Worm (Caenorhabditis elegans) whole organism, L2 larva: ENCODE data around the gene ttr-44.
A peak's percentile ranks its signal among the peaks of the same experiment; 100 is the strongest.

ENCODE experiments used
- C34F6.9 ChIP-seq: fragments of 150-350 bp; optimal IDR thresholded peaks from 2 replicates; lab custom pipeline; 2014; ENCODE audit warnings: missing biosample characterization, missing genetic modification characterization
- R02D3.7 ChIP-seq: fragments of 150-350 bp; optimal IDR thresholded peaks from 2 replicates; lab custom pipeline; 2014; ENCODE audit warnings: missing biosample characterization, missing genetic modification characterization
- alr-1 ChIP-seq: fragments of 150-350 bp; optimal IDR thresholded peaks from 2 replicates; lab custom pipeline; 2014; ENCODE audit warnings: missing biosample characterization, missing genetic modification characterization
- aly-2 ChIP-seq: fragments of 150-350 bp; optimal IDR thresholded peaks from 2 replicates; lab custom pipeline; 2014; ENCODE audit warnings: missing biosample characterization, missing genetic modification characterization
- ama-1 ChIP-seq: fragments of 150-350 bp; optimal IDR thresholded peaks from 2 replicates; lab custom pipeline; 2018; ENCODE audit warnings: inconsistent platforms
- blmp-1 ChIP-seq: sonication (generic microtip); optimal IDR thresholded peaks from 2 replicates; lab custom pipeline; 2017; ENCODE audit warnings: missing genetic modification characterization, mild to moderate bottlenecking, missing compliant biosample characterization, antibody characterized with exemption, moderate library complexity; ENCODE audit not compliant: insufficient read depth
- ceh-16 ChIP-seq: fragments of 150-350 bp; optimal IDR thresholded peaks from 2 replicates; lab custom pipeline; 2014; ENCODE audit warnings: missing biosample characterization, missing genetic modification characterization
- ceh-82 ChIP-seq: fragments of 150-350 bp; optimal IDR thresholded peaks from 2 replicates; lab custom pipeline; 2014; ENCODE audit warnings: missing biosample characterization, missing genetic modification characterization
- crh-2 ChIP-seq: sonication (generic microtip); optimal IDR thresholded peaks from 2 replicates; lab custom pipeline; 2017; ENCODE audit warnings: missing biosample characterization, missing genetic modification characterization
- dmd-4 ChIP-seq: sonication (generic microtip); optimal IDR thresholded peaks from 2 replicates; lab custom pipeline; 2017; ENCODE audit warnings: missing biosample characterization, missing genetic modification characterization
- egl-27 ChIP-seq: sonication (generic microtip); optimal IDR thresholded peaks from 3 replicates; lab custom pipeline; 2017; ENCODE audit warnings: missing biosample characterization, missing genetic modification reagents, missing genetic modification characterization
- elt-1 ChIP-seq: fragments of 150-350 bp; optimal IDR thresholded peaks from 2 replicates; lab custom pipeline; 2014; ENCODE audit warnings: missing biosample characterization, missing genetic modification characterization
- elt-3 ChIP-seq: sonication (generic microtip); optimal IDR thresholded peaks from 2 replicates; lab custom pipeline; 2017; ENCODE audit warnings: missing biosample characterization, missing genetic modification characterization
- fos-1 ChIP-seq: fragments of 150-350 bp; optimal IDR thresholded peaks from 2 replicates; lab custom pipeline; 2014; ENCODE audit warnings: missing biosample characterization, missing genetic modification characterization
- gmeb-1 ChIP-seq: fragments of 150-350 bp; optimal IDR thresholded peaks from 2 replicates; lab custom pipeline; 2014; ENCODE audit warnings: missing biosample characterization, missing genetic modification characterization
- lin-11 ChIP-seq: fragments of 150-350 bp; sonication (generic microtip); optimal IDR thresholded peaks from 2 replicates; lab custom pipeline; 2014; ENCODE audit warnings: missing biosample characterization, missing genetic modification characterization, inconsistent platforms, mixed read lengths
- lin-13 ChIP-seq: fragments of 150-350 bp; optimal IDR thresholded peaks from 2 replicates; lab custom pipeline; 2014; ENCODE audit warnings: missing biosample characterization, missing genetic modification reagents, missing genetic modification characterization
- lin-39 ChIP-seq: fragments of 150-350 bp; optimal IDR thresholded peaks from 2 replicates; lab custom pipeline; 2014; ENCODE audit warnings: missing biosample characterization, missing genetic modification reagents, missing genetic modification characterization
- lsy-2 ChIP-seq, 2 experiments: fragments of 150-350 bp in 1 of 2; sonication (generic microtip) in 1 of 2; optimal IDR thresholded peaks; 2 replicates each; lab custom pipeline; 2014 to 2017; ENCODE audit warnings: missing biosample characterization in 2 of 2, missing genetic modification characterization in 2 of 2
- mbf-1 ChIP-seq: sonication (generic microtip); optimal IDR thresholded peaks from 2 replicates; lab custom pipeline; 2017; ENCODE audit warnings: missing biosample characterization, missing genetic modification characterization
- mdl-1 ChIP-seq, 2 experiments: fragments of 150-350 bp in 1 of 2; sonication (generic microtip) in 1 of 2; optimal IDR thresholded peaks; 2 replicates each; lab custom pipeline; 2017; ENCODE audit warnings: missing biosample characterization in 2 of 2, missing genetic modification characterization in 2 of 2
- nhr-11 ChIP-seq: fragments of 150-350 bp; optimal IDR thresholded peaks from 2 replicates; lab custom pipeline; 2014; ENCODE audit warnings: missing biosample characterization, missing genetic modification characterization
- nhr-12 ChIP-seq: fragments of 150-350 bp; optimal IDR thresholded peaks from 2 replicates; lab custom pipeline; 2014; ENCODE audit warnings: missing biosample characterization, missing genetic modification characterization
- nhr-129 ChIP-seq: fragments of 150-350 bp; optimal IDR thresholded peaks from 2 replicates; lab custom pipeline; 2014; ENCODE audit warnings: missing biosample characterization, missing genetic modification characterization
- nhr-21 ChIP-seq: fragments of 150-350 bp; optimal IDR thresholded peaks from 2 replicates; lab custom pipeline; 2014; ENCODE audit warnings: missing biosample characterization, missing genetic modification characterization
- nhr-23 ChIP-seq: fragments of 150-350 bp; optimal IDR thresholded peaks from 2 replicates; lab custom pipeline; 2014; ENCODE audit warnings: missing biosample characterization, missing genetic modification reagents, missing genetic modification characterization
- nhr-237 ChIP-seq: fragments of 150-350 bp; optimal IDR thresholded peaks from 2 replicates; lab custom pipeline; 2014; ENCODE audit warnings: missing biosample characterization, missing genetic modification characterization
- nhr-25 ChIP-seq: fragments of 150-350 bp; sonication (generic microtip); optimal IDR thresholded peaks from 3 replicates; lab custom pipeline; 2014; ENCODE audit warnings: missing biosample characterization, missing genetic modification characterization
- peb-1 ChIP-seq: fragments of 150-350 bp; optimal IDR thresholded peaks from 2 replicates; lab custom pipeline; 2014; ENCODE audit warnings: missing biosample characterization, missing genetic modification characterization
- sem-4 ChIP-seq: fragments of 150-350 bp; optimal IDR thresholded peaks from 2 replicates; lab custom pipeline; 2014; ENCODE audit warnings: missing biosample characterization, missing genetic modification reagents, missing genetic modification characterization
- skn-1 ChIP-seq: sonication (generic microtip); optimal IDR thresholded peaks from 2 replicates; lab custom pipeline; 2017; ENCODE audit warnings: missing biosample characterization, missing genetic modification characterization
- sma-3 ChIP-seq: sonication (generic microtip); optimal IDR thresholded peaks from 2 replicates; lab custom pipeline; 2016; ENCODE audit warnings: missing genetic modification reagents, missing genetic modification characterization, missing compliant biosample characterization
- sma-9 ChIP-seq, 2 experiments: fragments of 150-350 bp in 1 of 2; sonication (generic microtip) in 1 of 2; optimal IDR thresholded peaks; 2 replicates each; lab custom pipeline; 2014 to 2016; ENCODE audit warnings: missing genetic modification characterization in 2 of 2, mild to moderate bottlenecking in 1 of 2, missing biosample characterization in 1 of 2, missing compliant biosample characterization in 1 of 2, missing genetic modification reagents in 1 of 2, moderate library complexity in 1 of 2
- snpc-4 ChIP-seq: fragments of 150-350 bp; optimal IDR thresholded peaks from 2 replicates; lab custom pipeline; 2014; ENCODE audit warnings: missing biosample characterization, missing genetic modification characterization
- unc-39 ChIP-seq: fragments of 150-350 bp; optimal IDR thresholded peaks from 2 replicates; lab custom pipeline; 2014; ENCODE audit warnings: missing biosample characterization, missing genetic modification characterization
- unc-55 ChIP-seq: fragments of 150-350 bp; sonication (generic microtip); optimal IDR thresholded peaks from 3 replicates; lab custom pipeline; 2014; ENCODE audit warnings: missing biosample characterization, missing genetic modification reagents, missing genetic modification characterization
- zag-1 ChIP-seq: fragments of 150-350 bp; optimal IDR thresholded peaks from 2 replicates; lab custom pipeline; 2014; ENCODE audit warnings: missing biosample characterization, missing genetic modification characterization
- ztf-1 ChIP-seq: fragments of 200-800 bp; sonication (Bioruptor generic); conservative IDR thresholded peaks from 2 replicates; pipeline ENCODE4 v1.3.6; 2022; ENCODE audit warnings: missing genetic modification characterization, missing compliant biosample characterization
- ztf-11 ChIP-seq: sonication (generic microtip); optimal IDR thresholded peaks from 2 replicates; lab custom pipeline; 2017; ENCODE audit warnings: missing biosample characterization, missing genetic modification characterization
- ztf-4 ChIP-seq: fragments of 150-350 bp; optimal IDR thresholded peaks from 2 replicates; lab custom pipeline; 2014; ENCODE audit warnings: missing biosample characterization, missing genetic modification characterization

ttr-44 gene

ce11 chrV:13556746-13557145 lies 26.2 kb upstream of the ttr-44 start, which contains the start of gene cav-2 (continued):
- peak; percentile 96 for TF ChIP-seq gmeb-1 (tag; lab: Kevin White, UChicago)
- TF ChIP-seq egl-27 = peak; percentile 36
- peak; percentile 85 for TF ChIP-seq sma-9 (GFP tag; optimal IDR thresholded peaks at IDR 0.05; lab: Kevin White, UChicago)
- TF ChIP-seq sma-9 (tag; optimal IDR thresholded peaks at IDR 0.05; lab: Kevin White, UChicago) = no peak
- no peak for TF ChIP-seq lin-39
- TF ChIP-seq snpc-4 = peak; percentile 62
- TF ChIP-seq mbf-1 (tag; lab: Kevin White, UChicago) = no peak
- peak; percentile 83 for TF ChIP-seq sma-3 (GFP tag; lab: Kevin White, UChicago)
- no peak for TF ChIP-seq nhr-11
- no peak for TF ChIP-seq unc-39 (tag; lab: Kevin White, UChicago)
- TF ChIP-seq lsy-2 (tag; optimal IDR thresholded peaks at IDR 0.05; lab: Kevin White, UChicago) = peak; percentile 58 to 83
- peak in 1 of 2 experiments; percentile 13 for TF ChIP-seq mdl-1 (tag; optimal IDR thresholded peaks at IDR 0.05; lab: Kevin White, UChicago)
- no peak for TF ChIP-seq ama-1 (lab: Kevin White, UChicago)

ce11 chrV:13556297-13556696 lies 25.8 kb upstream of the ttr-44 start, which contains the start of gene C56A3.6:
C56A3.6 (minus strand) TSS chrV:13556397.
- TF ChIP-seq ztf-4 (tag; lab: Kevin White, UChicago) (no peak), ztf-11 (no peak), ama-1 (lab: Kevin White, UChicago) (no peak), elt-3 (no peak), R02D3.7 (no peak), ceh-82 (tag; lab: Kevin White, UChicago) (no peak), ceh-16 (tag; lab: Kevin White, UChicago) (no peak), sma-9 (GFP tag; optimal IDR thresholded peaks at IDR 0.05; lab: Kevin White, UChicago) (no peak), sma-9 (tag; optimal IDR thresholded peaks at IDR 0.05; lab: Kevin White, UChicago) (no peak), zag-1 (no peak), nhr-25 (tag; lab: Kevin White, UChicago) (no peak), unc-39 (tag; lab: Kevin White, UChicago) (no peak), alr-1 (tag; lab: Kevin White, UChicago) (no peak), C34F6.9 (no peak), mdl-1 (tag; optimal IDR thresholded peaks at IDR 0.05; lab: Kevin White, UChicago) (no peak), egl-27 (no peak), gmeb-1 (tag; lab: Kevin White, UChicago) (no peak), ztf-1 (GFP tag; lab: Robert Waterston, UW) (no peak), nhr-23 (tag; lab: Kevin White, UChicago) (no peak), nhr-237 (tag; lab: Kevin White, UChicago) (no peak), nhr-12 (tag; lab: Kevin White, UChicago) (no peak)
- TF ChIP-seq, all 48 proteins: peak for 0

ce11 chrV:13551601-13552000 lies 21.1 kb upstream of the ttr-44 start, which contains the start of the genes C56A3.4 and C56A3.5:
C56A3.4 (minus strand) TSS chrV:13551754.
C56A3.5 (plus strand) TSS chrV:13551967.
- TF ChIP-seq ceh-82 (tag; lab: Kevin White, UChicago) (no peak), lsy-2 (tag; optimal IDR thresholded peaks at IDR 0.05; lab: Kevin White, UChicago) (peak; percentile 43 to 67), dmd-4 (tag; lab: Kevin White, UChicago) (no peak), skn-1 (peak; percentile 7), mdl-1 (tag; optimal IDR thresholded peaks at IDR 0.05; lab: Kevin White, UChicago) (no peak), C34F6.9 (peak; percentile 82), unc-39 (tag; lab: Kevin White, UChicago) (no peak), crh-2 (tag; lab: Kevin White, UChicago) (peak; percentile 54), sma-9 (GFP tag; optimal IDR thresholded peaks at IDR 0.05; lab: Kevin White, UChicago) (peak; percentile 54), sma-9 (tag; optimal IDR thresholded peaks at IDR 0.05; lab: Kevin White, UChicago) (no peak), lin-13 (peak; percentile 1), gmeb-1 (tag; lab: Kevin White, UChicago) (peak; percentile 64), elt-3 (no peak), ztf-4 (tag; lab: Kevin White, UChicago) (no peak), fos-1 (tag; lab: Kevin White, UChicago) (peak; percentile 50), unc-55 (GFP tag; lab: Kevin White, UChicago) (peak; percentile 67), snpc-4 (peak; percentile 14), sma-3 (GFP tag; lab: Kevin White, UChicago) (peak; percentile 30), nhr-21 (tag; lab: Kevin White, UChicago) (no peak), nhr-129 (tag; lab: Kevin White, UChicago) (peak; percentile 60), zag-1 (no peak)

- TF ChIP-seq blmp-1 (tag; lab: Kevin White, UChicago) (no peak), lsy-2 (tag; optimal IDR thresholded peaks at IDR 0.05; lab: Kevin White, UChicago) (no peak), elt-1 (tag; lab: Kevin White, UChicago) (no peak), lin-11 (tag; lab: Kevin White, UChicago) (no peak), peb-1 (tag; lab: Kevin White, UChicago) (no peak), alr-1 (tag; lab: Kevin White, UChicago) (no peak), sem-4 (no peak), lin-39 (no peak), mdl-1 (tag; optimal IDR thresholded peaks at IDR 0.05; lab: Kevin White, UChicago) (no peak), nhr-12 (tag; lab: Kevin White, UChicago) (no peak), nhr-129 (tag; lab: Kevin White, UChicago) (no peak), sma-9 (GFP tag; optimal IDR thresholded peaks at IDR 0.05; lab: Kevin White, UChicago) (no peak), sma-9 (tag; optimal IDR thresholded peaks at IDR 0.05; lab: Kevin White, UChicago) (no peak), lin-13 (no peak), nhr-237 (tag; lab: Kevin White, UChicago) (no peak), R02D3.7 (no peak), ztf-4 (tag; lab: Kevin White, UChicago) (no peak), ama-1 (lab: Kevin White, UChicago) (no peak), aly-2 (tag; lab: Kevin White, UChicago) (no peak), nhr-23 (tag; lab: Kevin White, UChicago) (no peak)
Observed at ce11 chrV:13536058-13536579, 5.6 kb upstream of the ttr-44 start, which contains the start of gene frpr-5. frpr-5 (minus strand) TSS chrV:13536108.
